Fruit fly (Drosophila melanogaster): ENCODE data around the gene CG13069.

dm6 chr3L:16215816-16216215, 49.4 kb upstream of the CG13069 start:
- no peak for TF ChIP-seq psq (optimal IDR thresholded peaks at IDR 0.05)
- TF ChIP-seq h (optimal IDR thresholded peaks at IDR 0.05), result no peak
- no peak for TF ChIP-seq Sin3A (optimal IDR thresholded peaks at IDR 0.05)
- no peak for TF ChIP-seq ttk (optimal IDR thresholded peaks at IDR 0.05)
